Worm (Caenorhabditis elegans) whole organism, L2 larva: ENCODE measurements around the gene hlh-30.

ENCODE experiments used
- aly-2 ChIP-seq: fragments of 150-350 bp; optimal IDR thresholded peaks from 2 replicates; lab custom pipeline; 2014; ENCODE audit warnings: missing biosample characterization, missing genetic modification characterization
- blmp-1 ChIP-seq: sonication (generic microtip); optimal IDR thresholded peaks from 2 replicates; lab custom pipeline; 2017; ENCODE audit warnings: missing genetic modification characterization, mild to moderate bottlenecking, missing compliant biosample characterization, antibody characterized with exemption, moderate library complexity; ENCODE audit not compliant: insufficient read depth
- ceh-16 ChIP-seq: fragments of 150-350 bp; optimal IDR thresholded peaks from 2 replicates; lab custom pipeline; 2014; ENCODE audit warnings: missing biosample characterization, missing genetic modification characterization
- ceh-82 ChIP-seq: fragments of 150-350 bp; optimal IDR thresholded peaks from 2 replicates; lab custom pipeline; 2014; ENCODE audit warnings: missing biosample characterization, missing genetic modification characterization
- nhr-12 ChIP-seq: fragments of 150-350 bp; optimal IDR thresholded peaks from 2 replicates; lab custom pipeline; 2014; ENCODE audit warnings: missing biosample characterization, missing genetic modification characterization
- nhr-25 ChIP-seq: fragments of 150-350 bp; sonication (generic microtip); optimal IDR thresholded peaks from 3 replicates; lab custom pipeline; 2014; ENCODE audit warnings: missing biosample characterization, missing genetic modification characterization
- nhr-77 ChIP-seq: fragments of 150-350 bp; optimal IDR thresholded peaks from 2 replicates; lab custom pipeline; 2014; ENCODE audit warnings: missing biosample characterization, missing genetic modification characterization
- unc-62 ChIP-seq: fragments of 150-350 bp; optimal IDR thresholded peaks from 2 replicates; lab custom pipeline; 2014; ENCODE audit warnings: missing biosample characterization, missing genetic modification reagents, missing genetic modification characterization
- ztf-1 ChIP-seq: fragments of 200-800 bp; sonication (Bioruptor generic); conservative IDR thresholded peaks from 2 replicates; pipeline ENCODE4 v1.3.6; 2022; ENCODE audit warnings: missing genetic modification characterization, missing compliant biosample characterization
- ztf-4 ChIP-seq: fragments of 150-350 bp; optimal IDR thresholded peaks from 2 replicates; lab custom pipeline; 2014; ENCODE audit warnings: missing biosample characterization, missing genetic modification characterization

DNA sequence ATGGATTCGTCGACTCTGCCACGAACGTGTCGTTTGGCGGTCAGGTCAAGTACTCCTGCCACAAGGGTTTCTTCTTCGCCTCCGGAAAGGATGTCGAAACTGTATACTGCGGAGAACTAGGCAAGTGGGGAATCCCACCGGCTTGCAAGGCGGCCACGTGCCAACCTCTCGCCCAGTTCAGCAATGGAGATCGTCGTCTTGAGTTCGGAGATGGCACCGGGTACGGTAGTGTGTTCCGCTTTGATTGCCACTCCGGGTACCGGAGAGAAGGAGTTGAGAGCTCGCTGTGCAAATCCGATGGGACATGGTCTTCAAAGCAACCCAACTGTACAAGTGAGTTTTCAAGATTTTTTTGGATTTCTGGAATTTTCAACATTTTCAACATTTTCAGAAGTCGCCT is 35.1 kb downstream of the hlh-30 start:
- TF ChIP-seq ztf-1 (GFP tag; lab: Robert Waterston, UW) (no peak), ceh-16 (tag; lab: Kevin White, UChicago) (no peak), aly-2 (tag; lab: Kevin White, UChicago) (no peak), nhr-25 (no peak), nhr-77 (no peak), nhr-12 (tag; lab: Kevin White, UChicago) (no peak), unc-62 (no peak), blmp-1 (no peak), ceh-82 (tag; lab: Kevin White, UChicago) (no peak), ztf-4 (tag; lab: Kevin White, UChicago) (no peak)
